Worm (Caenorhabditis elegans) whole organism, mixed stage, embryonic: ENCODE measurements around the gene str-45.

Experiments used
- blmp-1 ChIP-seq: fragments of 150-350 bp; optimal IDR thresholded peaks from 2 replicates; lab custom pipeline; 2014; ENCODE audit warnings: missing biosample characterization, missing genetic modification characterization
- ces-1 ChIP-seq: fragments of 150-350 bp; optimal IDR thresholded peaks from 2 replicates; lab custom pipeline; 2014; ENCODE audit warnings: missing biosample characterization, missing genetic modification reagents, missing genetic modification characterization
- elt-3 ChIP-seq: fragments of 150-350 bp; optimal IDR thresholded peaks from 2 replicates; lab custom pipeline; 2014; ENCODE audit warnings: missing biosample characterization, missing genetic modification characterization
- flh-1 ChIP-seq: fragments of 200-800 bp; sonication (Bioruptor generic); optimal IDR thresholded peaks from 2 replicates; lab custom pipeline; 2018; ENCODE audit warnings: mild to moderate bottlenecking, missing genetic modification characterization, moderate library complexity, missing compliant biosample characterization
- lin-32 ChIP-seq: fragments of 200-800 bp; sonication (Bioruptor generic); optimal IDR thresholded peaks from 2 replicates; lab custom pipeline; 2018; ENCODE audit warnings: mild to moderate bottlenecking, missing genetic modification characterization, missing compliant biosample characterization
- mls-2 ChIP-seq: sonication (generic microtip); optimal IDR thresholded peaks from 2 replicates; lab custom pipeline; 2016; ENCODE audit warnings: mild to moderate bottlenecking, missing genetic modification characterization, moderate library complexity, missing compliant biosample characterization
- nhr-237 ChIP-seq: fragments of 150-350 bp; optimal IDR thresholded peaks from 2 replicates; lab custom pipeline; 2014; ENCODE audit warnings: missing biosample characterization, missing genetic modification characterization
- nhr-28 ChIP-seq: fragments of 150-350 bp; optimal IDR thresholded peaks from 2 replicates; lab custom pipeline; 2014; ENCODE audit warnings: missing biosample characterization, missing genetic modification characterization
- nhr-76 ChIP-seq: sonication (generic microtip); optimal IDR thresholded peaks from 2 replicates; lab custom pipeline; 2017; ENCODE audit warnings: missing biosample characterization, missing genetic modification characterization
- pha-4 ChIP-seq: fragments of 150-350 bp; optimal IDR thresholded peaks from 2 replicates; lab custom pipeline; 2018; ENCODE audit warnings: missing biosample characterization, missing genetic modification reagents, missing genetic modification characterization
- snpc-4 ChIP-seq: fragments of 150-350 bp; optimal IDR thresholded peaks from 2 replicates; lab custom pipeline; 2014; ENCODE audit warnings: missing biosample characterization, missing genetic modification characterization
- unc-39 ChIP-seq: fragments of 150-350 bp; optimal IDR thresholded peaks from 2 replicates; lab custom pipeline; 2014; ENCODE audit warnings: missing biosample characterization, missing genetic modification characterization
- unc-62 ChIP-seq: fragments of 150-350 bp; optimal IDR thresholded peaks from 2 replicates; lab custom pipeline; 2014; ENCODE audit warnings: missing biosample characterization, missing genetic modification reagents, missing genetic modification characterization
- zip-8 ChIP-seq: fragments of 150-350 bp; optimal IDR thresholded peaks from 2 replicates; lab custom pipeline; 2014; ENCODE audit warnings: missing biosample characterization, missing genetic modification characterization

- TF ChIP-seq elt-3 (tag; lab: Kevin White, UChicago) (no peak), ces-1 (GFP tag; lab: Kevin White, UChicago) (no peak), nhr-28 (tag; lab: Kevin White, UChicago) (no peak), zip-8 (tag; lab: Kevin White, UChicago) (no peak), nhr-76 (tag; lab: Kevin White, UChicago) (no peak), lin-32 (GFP tag; lab: Kevin White, UChicago) (no peak), nhr-237 (tag; lab: Kevin White, UChicago) (no peak), unc-62 (no peak), unc-39 (tag; lab: Kevin White, UChicago) (no peak), snpc-4 (tag; lab: Kevin White, UChicago) (no peak), flh-1 (GFP tag; lab: Kevin White, UChicago) (no peak), mls-2 (tag; lab: Kevin White, UChicago) (no peak), pha-4 (no peak), blmp-1 (tag; lab: Kevin White, UChicago) (no peak)
Measured at ce11 chrV:15158691-15159090, at the start of gene str-45.
